Worm (Caenorhabditis elegans) whole organism, L2 larva: Measurements from ENCODE around the gene C50H2.13.

Source experiments
- C34F6.9 ChIP-seq: fragments of 150-350 bp; optimal IDR thresholded peaks from 2 replicates; lab custom pipeline; 2014; ENCODE audit warnings: missing biosample characterization, missing genetic modification characterization
- F13H6.1 ChIP-seq: sonication (generic microtip); optimal IDR thresholded peaks from 2 replicates; lab custom pipeline; 2016; ENCODE audit warnings: missing genetic modification characterization, missing compliant biosample characterization
- R02D3.7 ChIP-seq: fragments of 150-350 bp; optimal IDR thresholded peaks from 2 replicates; lab custom pipeline; 2014; ENCODE audit warnings: missing biosample characterization, missing genetic modification characterization
- Y55F3AM.14 ChIP-seq: fragments of 200-800 bp; sonication (Bioruptor generic); optimal IDR thresholded peaks from 2 replicates; lab custom pipeline; 2018; ENCODE audit warnings: mild to moderate bottlenecking, missing genetic modification characterization, missing compliant biosample characterization
- ZK546.5 ChIP-seq: sonication (generic microtip); optimal IDR thresholded peaks from 2 replicates; lab custom pipeline; 2017; ENCODE audit warnings: missing biosample characterization, missing genetic modification characterization
- alr-1 ChIP-seq: fragments of 150-350 bp; optimal IDR thresholded peaks from 2 replicates; lab custom pipeline; 2014; ENCODE audit warnings: missing biosample characterization, missing genetic modification characterization
- ceh-16 ChIP-seq: fragments of 150-350 bp; optimal IDR thresholded peaks from 2 replicates; lab custom pipeline; 2014; ENCODE audit warnings: missing biosample characterization, missing genetic modification characterization
- ceh-82 ChIP-seq: fragments of 150-350 bp; optimal IDR thresholded peaks from 2 replicates; lab custom pipeline; 2014; ENCODE audit warnings: missing biosample characterization, missing genetic modification characterization
- crh-2 ChIP-seq: sonication (generic microtip); optimal IDR thresholded peaks from 2 replicates; lab custom pipeline; 2017; ENCODE audit warnings: missing biosample characterization, missing genetic modification characterization
- dmd-4 ChIP-seq: sonication (generic microtip); optimal IDR thresholded peaks from 2 replicates; lab custom pipeline; 2017; ENCODE audit warnings: missing biosample characterization, missing genetic modification characterization
- egl-27 ChIP-seq: sonication (generic microtip); optimal IDR thresholded peaks from 3 replicates; lab custom pipeline; 2017; ENCODE audit warnings: missing biosample characterization, missing genetic modification reagents, missing genetic modification characterization
- elt-3 ChIP-seq: sonication (generic microtip); optimal IDR thresholded peaks from 2 replicates; lab custom pipeline; 2017; ENCODE audit warnings: missing biosample characterization, missing genetic modification characterization
- fos-1 ChIP-seq: fragments of 150-350 bp; optimal IDR thresholded peaks from 2 replicates; lab custom pipeline; 2014; ENCODE audit warnings: missing biosample characterization, missing genetic modification characterization
- gmeb-1 ChIP-seq: fragments of 150-350 bp; optimal IDR thresholded peaks from 2 replicates; lab custom pipeline; 2014; ENCODE audit warnings: missing biosample characterization, missing genetic modification characterization
- lin-11 ChIP-seq: fragments of 150-350 bp; sonication (generic microtip); optimal IDR thresholded peaks from 2 replicates; lab custom pipeline; 2014; ENCODE audit warnings: missing biosample characterization, missing genetic modification characterization, inconsistent platforms, mixed read lengths
- lin-13 ChIP-seq: fragments of 150-350 bp; optimal IDR thresholded peaks from 2 replicates; lab custom pipeline; 2014; ENCODE audit warnings: missing biosample characterization, missing genetic modification reagents, missing genetic modification characterization
- lin-39 ChIP-seq: fragments of 150-350 bp; optimal IDR thresholded peaks from 2 replicates; lab custom pipeline; 2014; ENCODE audit warnings: missing biosample characterization, missing genetic modification reagents, missing genetic modification characterization
- lsy-2 ChIP-seq, 2 experiments: fragments of 150-350 bp in 1 of 2; sonication (generic microtip) in 1 of 2; optimal IDR thresholded peaks; 2 replicates each; lab custom pipeline; 2014 to 2017; ENCODE audit warnings: missing biosample characterization in 2 of 2, missing genetic modification characterization in 2 of 2
- mab-5 ChIP-seq: fragments of 150-350 bp; optimal IDR thresholded peaks from 2 replicates; lab custom pipeline; 2014; ENCODE audit warnings: missing biosample characterization, missing genetic modification characterization
- mdl-1 ChIP-seq, 2 experiments: fragments of 150-350 bp in 1 of 2; sonication (generic microtip) in 1 of 2; optimal IDR thresholded peaks; 2 replicates each; lab custom pipeline; 2017; ENCODE audit warnings: missing biosample characterization in 2 of 2, missing genetic modification characterization in 2 of 2
- nhr-10 ChIP-seq: sonication (generic microtip); optimal IDR thresholded peaks from 2 replicates; lab custom pipeline; 2017; ENCODE audit warnings: missing biosample characterization, missing genetic modification characterization
- nhr-129 ChIP-seq: fragments of 150-350 bp; optimal IDR thresholded peaks from 2 replicates; lab custom pipeline; 2014; ENCODE audit warnings: missing biosample characterization, missing genetic modification characterization
- nhr-21 ChIP-seq: fragments of 150-350 bp; optimal IDR thresholded peaks from 2 replicates; lab custom pipeline; 2014; ENCODE audit warnings: missing biosample characterization, missing genetic modification characterization
- nhr-23 ChIP-seq: fragments of 150-350 bp; optimal IDR thresholded peaks from 2 replicates; lab custom pipeline; 2014; ENCODE audit warnings: missing biosample characterization, missing genetic modification reagents, missing genetic modification characterization
- nhr-25 ChIP-seq: fragments of 150-350 bp; sonication (generic microtip); optimal IDR thresholded peaks from 3 replicates; lab custom pipeline; 2014; ENCODE audit warnings: missing biosample characterization, missing genetic modification characterization
- nhr-6 ChIP-seq: fragments of 150-350 bp; optimal IDR thresholded peaks from 2 replicates; lab custom pipeline; 2014; ENCODE audit warnings: missing biosample characterization, missing genetic modification characterization
- nhr-77 ChIP-seq: fragments of 150-350 bp; optimal IDR thresholded peaks from 2 replicates; lab custom pipeline; 2014; ENCODE audit warnings: missing biosample characterization, missing genetic modification characterization
- sem-4 ChIP-seq: fragments of 150-350 bp; optimal IDR thresholded peaks from 2 replicates; lab custom pipeline; 2014; ENCODE audit warnings: missing biosample characterization, missing genetic modification reagents, missing genetic modification characterization
- skn-1 ChIP-seq: sonication (generic microtip); optimal IDR thresholded peaks from 2 replicates; lab custom pipeline; 2017; ENCODE audit warnings: missing biosample characterization, missing genetic modification characterization
- sma-3 ChIP-seq: sonication (generic microtip); optimal IDR thresholded peaks from 2 replicates; lab custom pipeline; 2016; ENCODE audit warnings: missing genetic modification reagents, missing genetic modification characterization, missing compliant biosample characterization
- sma-9 ChIP-seq, 2 experiments: fragments of 150-350 bp in 1 of 2; sonication (generic microtip) in 1 of 2; optimal IDR thresholded peaks; 2 replicates each; lab custom pipeline; 2014 to 2016; ENCODE audit warnings: missing genetic modification characterization in 2 of 2, mild to moderate bottlenecking in 1 of 2, missing biosample characterization in 1 of 2, missing compliant biosample characterization in 1 of 2, missing genetic modification reagents in 1 of 2, moderate library complexity in 1 of 2
- snpc-4 ChIP-seq: fragments of 150-350 bp; optimal IDR thresholded peaks from 2 replicates; lab custom pipeline; 2014; ENCODE audit warnings: missing biosample characterization, missing genetic modification characterization
- unc-39 ChIP-seq: fragments of 150-350 bp; optimal IDR thresholded peaks from 2 replicates; lab custom pipeline; 2014; ENCODE audit warnings: missing biosample characterization, missing genetic modification characterization
- unc-55 ChIP-seq: fragments of 150-350 bp; sonication (generic microtip); optimal IDR thresholded peaks from 3 replicates; lab custom pipeline; 2014; ENCODE audit warnings: missing biosample characterization, missing genetic modification reagents, missing genetic modification characterization
- zag-1 ChIP-seq: fragments of 150-350 bp; optimal IDR thresholded peaks from 2 replicates; lab custom pipeline; 2014; ENCODE audit warnings: missing biosample characterization, missing genetic modification characterization
- ztf-1 ChIP-seq: fragments of 200-800 bp; sonication (Bioruptor generic); conservative IDR thresholded peaks from 2 replicates; pipeline ENCODE4 v1.3.6; 2022; ENCODE audit warnings: missing genetic modification characterization, missing compliant biosample characterization

The C50H2.13 gene

ce11 chrV:9950861-9951260 is 24.5 kb downstream of the C50H2.13 start, which contains the start of gene ttr-46:
TSS of gene ttr-46 (plus strand) at chrV:9951233.
- TF ChIP-seq fos-1 (tag; lab: Kevin White, UChicago) (peak; percentile 56), nhr-10 (tag; lab: Kevin White, UChicago) (no peak)

- TF ChIP-seq nhr-21 (no peak), ceh-82 (tag; lab: Kevin White, UChicago) (no peak), ceh-16 (tag; lab: Kevin White, UChicago) (no peak), unc-39 (no peak), zag-1 (tag; lab: Kevin White, UChicago) (no peak), mab-5 (no peak), sem-4 (no peak), Y55F3AM.14 (GFP tag; lab: Kevin White, UChicago) (no peak), skn-1 (tag; lab: Kevin White, UChicago) (no peak), snpc-4 (tag; lab: Kevin White, UChicago) (no peak), lin-39 (no peak), ztf-1 (GFP tag; lab: Robert Waterston, UW) (no peak), nhr-25 (tag; lab: Kevin White, UChicago) (no peak), gmeb-1 (tag; lab: Kevin White, UChicago) (no peak), mdl-1 (tag; optimal IDR thresholded peaks at IDR 0.05; lab: Kevin White, UChicago) (no peak), lsy-2 (tag; optimal IDR thresholded peaks at IDR 0.05; lab: Kevin White, UChicago) (no peak), sma-9 (GFP tag; optimal IDR thresholded peaks at IDR 0.05; lab: Kevin White, UChicago) (no peak), sma-9 (tag; optimal IDR thresholded peaks at IDR 0.05; lab: Kevin White, UChicago) (no peak), lin-13 (no peak), nhr-77 (no peak), fos-1 (tag; lab: Kevin White, UChicago) (no peak)
Measured at ce11 chrV:9952396-9952795, 26.1 kb downstream of the C50H2.13 start, which contains the start of gene mam-5. TSS of gene mam-5 (plus strand) at chrV:9952699.

- TF ChIP-seq nhr-21 (no peak), R02D3.7 (tag; lab: Kevin White, UChicago) (no peak), nhr-25 (tag; lab: Kevin White, UChicago) (no peak), elt-3 (tag; lab: Kevin White, UChicago) (no peak), snpc-4 (tag; lab: Kevin White, UChicago) (no peak), lin-11 (tag; lab: Kevin White, UChicago) (no peak), crh-2 (tag; lab: Kevin White, UChicago) (no peak), lin-13 (no peak)
Measured at ce11 chrV:9958231-9958630, 31.9 kb downstream of the C50H2.13 start, which contains the start of gene anmt-3. TSS of gene anmt-3 (minus strand) at chrV:9958331.

- TF ChIP-seq nhr-23 (tag; lab: Kevin White, UChicago), result no peak
- TF ChIP-seq lsy-2 (tag; optimal IDR thresholded peaks at IDR 0.05; lab: Kevin White, UChicago), result peak in 1 of 2 experiments; percentile 44
- TF ChIP-seq nhr-77, result no peak
- no peak for TF ChIP-seq ZK546.5
- peak; percentile 29 for TF ChIP-seq C34F6.9 (tag; lab: Kevin White, UChicago)
- no peak for TF ChIP-seq ceh-16 (tag; lab: Kevin White, UChicago)
- peak; percentile 73 for TF ChIP-seq nhr-129 (tag; lab: Kevin White, UChicago)
- peak; percentile 23 for TF ChIP-seq nhr-6 (tag; lab: Kevin White, UChicago)
- peak; percentile 46 for TF ChIP-seq sma-9 (GFP tag; optimal IDR thresholded peaks at IDR 0.05; lab: Kevin White, UChicago)
- no peak for TF ChIP-seq sma-9 (tag; optimal IDR thresholded peaks at IDR 0.05; lab: Kevin White, UChicago)
- no peak for TF ChIP-seq egl-27 (tag; lab: Kevin White, UChicago)
- TF ChIP-seq alr-1 (tag; lab: Kevin White, UChicago), result no peak
- peak; percentile 82 for TF ChIP-seq F13H6.1 (tag; lab: Kevin White, UChicago)
- TF ChIP-seq unc-55 (GFP tag; lab: Kevin White, UChicago), result no peak
- no peak for TF ChIP-seq unc-39
- TF ChIP-seq sma-3 (GFP tag; lab: Kevin White, UChicago), result no peak
- no peak for TF ChIP-seq lin-39
Measured at ce11 chrV:9958654-9959053, 32.3 kb downstream of the C50H2.13 start.

DNA sequence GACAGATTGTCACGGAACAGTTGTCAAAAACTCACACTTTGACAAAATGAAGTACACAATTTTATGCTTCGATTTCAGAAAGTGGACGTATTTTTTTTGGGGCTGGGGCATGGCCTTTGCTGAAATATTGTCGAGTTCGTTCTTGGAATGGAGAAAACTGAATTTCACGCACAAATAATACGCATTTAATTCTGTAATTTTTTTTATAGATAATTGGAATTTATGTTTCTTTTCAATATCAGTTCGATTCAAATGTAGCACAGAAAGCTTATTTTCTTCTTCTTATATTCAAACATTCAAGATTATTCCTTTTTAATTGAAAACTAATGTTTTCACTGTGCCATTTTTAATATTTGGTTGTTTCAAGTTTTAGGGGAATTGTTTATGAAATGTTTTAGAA is 34.0 kb downstream of the C50H2.13 start, which contains the start of gene T07C12.10:
T07C12.10 (minus strand) TSS at position 101 of the 400 bp plus-strand sequence.
- no peak for TF ChIP-seq zag-1 (tag; lab: Kevin White, UChicago)
- TF ChIP-seq lsy-2 (tag; optimal IDR thresholded peaks at IDR 0.05; lab: Kevin White, UChicago), result no peak
- TF ChIP-seq dmd-4 (tag; lab: Kevin White, UChicago), result no peak
- no peak for TF ChIP-seq ceh-82 (tag; lab: Kevin White, UChicago)
- no peak for TF ChIP-seq nhr-10 (tag; lab: Kevin White, UChicago)
- TF ChIP-seq nhr-6 (tag; lab: Kevin White, UChicago), result no peak
- TF ChIP-seq lin-39, result no peak
- TF ChIP-seq, all 48 proteins: peak for 0
